Worm (Caenorhabditis elegans) whole organism, L1 larva: ENCODE data around the gene K09D9.14.

Experiments
- aha-1 ChIP-seq: fragments of 150-350 bp; optimal IDR thresholded peaks from 2 replicates; lab custom pipeline; 2014; ENCODE audit warnings: missing biosample characterization, missing genetic modification characterization
- blmp-1 ChIP-seq: fragments of 150-350 bp; optimal IDR thresholded peaks from 2 replicates; lab custom pipeline; 2014; ENCODE audit warnings: missing biosample characterization, missing genetic modification characterization
- lin-15B ChIP-seq: fragments of 150-350 bp; sonication (generic microtip); optimal IDR thresholded peaks from 3 replicates; lab custom pipeline; 2014; ENCODE audit warnings: missing biosample characterization, missing genetic modification characterization
- mep-1 ChIP-seq: fragments of 150-350 bp; optimal IDR thresholded peaks from 2 replicates; lab custom pipeline; 2014; ENCODE audit warnings: missing biosample characterization, missing genetic modification characterization
- nhr-11 ChIP-seq: fragments of 150-350 bp; optimal IDR thresholded peaks from 2 replicates; lab custom pipeline; 2014; ENCODE audit warnings: missing biosample characterization, missing genetic modification characterization
- nhr-47 ChIP-seq: sonication (generic microtip); optimal IDR thresholded peaks from 2 replicates; lab custom pipeline; 2016; ENCODE audit warnings: mild to moderate bottlenecking, missing genetic modification characterization, moderate library complexity, missing compliant biosample characterization
- nhr-77 ChIP-seq: fragments of 150-350 bp; optimal IDR thresholded peaks from 2 replicates; lab custom pipeline; 2014; ENCODE audit warnings: missing biosample characterization, missing genetic modification characterization
- sptf-1 ChIP-seq: fragments of 150-350 bp; optimal IDR thresholded peaks from 2 replicates; lab custom pipeline; 2014; ENCODE audit warnings: missing biosample characterization, missing genetic modification characterization

ce11 chrV:4007927-4008326 is 13.7 kb downstream of the K09D9.14 start, which contains the start of gene srh-7:
- TF ChIP-seq nhr-77 = no peak
- TF ChIP-seq sptf-1 = no peak
- TF ChIP-seq lin-15B (tag; lab: Kevin White, UChicago) = no peak
- no peak for TF ChIP-seq nhr-11 (tag; lab: Kevin White, UChicago)
- no peak for TF ChIP-seq nhr-47
- TF ChIP-seq blmp-1 (tag; lab: Kevin White, UChicago) = no peak
- TF ChIP-seq mep-1 (tag; lab: Kevin White, UChicago) = no peak
- no peak for TF ChIP-seq aha-1 (tag; lab: Kevin White, UChicago)
